Worm (Caenorhabditis elegans) whole organism, L1 larva: ENCODE measurements around the gene pelo-1.

Source experiments
- C04F5.9 ChIP-seq: sonication (generic microtip); optimal IDR thresholded peaks from 2 replicates; lab custom pipeline; 2016; ENCODE audit warnings: missing genetic modification characterization, missing compliant biosample characterization
- C34B4.2 ChIP-seq: sonication (generic microtip); optimal IDR thresholded peaks from 2 replicates; lab custom pipeline; 2017; ENCODE audit warnings: mild to moderate bottlenecking, missing genetic modification characterization, missing compliant biosample characterization
- F16B12.6 ChIP-seq: fragments of 150-350 bp; optimal IDR thresholded peaks from 2 replicates; lab custom pipeline; 2014; ENCODE audit warnings: missing biosample characterization, missing genetic modification characterization
- Y116A8C.19 ChIP-seq: sonication (generic microtip); optimal IDR thresholded peaks from 2 replicates; lab custom pipeline; 2016; ENCODE audit warnings: missing compliant biosample characterization, missing genetic modification characterization, borderline replicate concordance
- aly-2 ChIP-seq: fragments of 150-350 bp; optimal IDR thresholded peaks from 2 replicates; lab custom pipeline; 2014; ENCODE audit warnings: missing biosample characterization, missing genetic modification characterization
- ama-1 ChIP-seq: fragments of 150-350 bp; optimal IDR thresholded peaks from 2 replicates; lab custom pipeline; 2014
- ceh-8 ChIP-seq: fragments of 200-800 bp; sonication (Bioruptor generic); optimal IDR thresholded peaks from 2 replicates; lab custom pipeline; 2018; ENCODE audit warnings: mild to moderate bottlenecking, missing genetic modification characterization, moderate library complexity, missing compliant biosample characterization
- ceh-88 ChIP-seq: fragments of 200-800 bp; sonication (Bioruptor generic); IDR thresholded peaks from 2 replicates; pipeline ENCODE4 v1.3.6; 2022; ENCODE audit warnings: missing genetic modification characterization, missing compliant biosample characterization
- ceh-90 ChIP-seq: sonication (generic microtip); optimal IDR thresholded peaks from 2 replicates; lab custom pipeline; 2016; ENCODE audit warnings: missing genetic modification characterization, missing compliant biosample characterization
- ces-1 ChIP-seq: fragments of 150-350 bp; optimal IDR thresholded peaks from 2 replicates; lab custom pipeline; 2014; ENCODE audit warnings: missing biosample characterization, missing genetic modification reagents, missing genetic modification characterization
- dpl-1 ChIP-seq, 3 experiments: fragments of 150-350 bp in 2 of 3; sonication (generic microtip) in 1 of 3; optimal IDR thresholded peaks; 2 replicates each; lab custom pipeline; 2014 to 2017; ENCODE audit warnings: missing biosample characterization in 3 of 3, missing genetic modification characterization in 3 of 3, missing genetic modification reagents in 3 of 3
- dsc-1 ChIP-seq: sonication (generic microtip); optimal IDR thresholded peaks from 2 replicates; lab custom pipeline; 2016; ENCODE audit warnings: mild to moderate bottlenecking, missing genetic modification characterization, missing compliant biosample characterization
- efl-1 ChIP-seq, 4 experiments: fragments of 150-350 bp; optimal IDR thresholded peaks in 3 of 4; peaks in 1 of 4; 1 replicate in 1 of 4; 2 replicates in 3 of 4; lab custom pipeline; 2014; ENCODE audit warnings: missing biosample characterization in 2 of 4, missing genetic modification characterization in 2 of 4, missing genetic modification reagents in 2 of 4
- elt-3 ChIP-seq, 6 experiments: fragments of 150-350 bp in 1 of 6; sonication (generic microtip); optimal IDR thresholded peaks; 2 replicates each; lab custom pipeline; 2017 to 2018; ENCODE audit warnings: missing biosample characterization in 6 of 6, missing genetic modification characterization in 6 of 6, inconsistent platforms in 1 of 6
- fkh-8 ChIP-seq: sonication (generic microtip); optimal IDR thresholded peaks from 2 replicates; lab custom pipeline; 2016; ENCODE audit warnings: mild to moderate bottlenecking, missing genetic modification characterization, missing compliant biosample characterization
- grh-1 ChIP-seq: fragments of 200-800 bp; sonication (Bioruptor generic); IDR thresholded peaks from 2 replicates; pipeline ENCODE4 v1.3.6; 2022; ENCODE audit warnings: missing genetic modification reagents, missing genetic modification characterization, missing compliant biosample characterization
- hlh-17 ChIP-seq: fragments of 200-800 bp; sonication (Bioruptor generic); optimal IDR thresholded peaks from 2 replicates; lab custom pipeline; 2018; ENCODE audit warnings: missing genetic modification characterization, mild to moderate bottlenecking, missing compliant biosample characterization, moderate library complexity, borderline replicate concordance
- hlh-4 ChIP-seq: sonication (generic microtip); optimal IDR thresholded peaks from 2 replicates; lab custom pipeline; 2016; ENCODE audit warnings: mild to moderate bottlenecking, missing genetic modification characterization, missing compliant biosample characterization
- hpl-2 ChIP-seq: fragments of 150-350 bp; optimal IDR thresholded peaks from 2 replicates; lab custom pipeline; 2014; ENCODE audit warnings: missing biosample characterization, missing genetic modification reagents, missing genetic modification characterization
- irx-1 ChIP-seq: sonication (generic microtip); optimal IDR thresholded peaks from 2 replicates; lab custom pipeline; 2016; ENCODE audit warnings: missing genetic modification characterization, missing compliant biosample characterization
- isw-1 ChIP-seq: fragments of 200-800 bp; sonication (Bioruptor generic); IDR thresholded peaks from 2 replicates; pipeline ENCODE4 v1.3.6; 2022; ENCODE audit warnings: missing genetic modification characterization, missing compliant biosample characterization
- lin-14 ChIP-seq: fragments of 200-800 bp; sonication (Bioruptor generic); optimal IDR thresholded peaks from 2 replicates; lab custom pipeline; 2018; ENCODE audit warnings: mild to moderate bottlenecking, missing genetic modification characterization, moderate library complexity, missing compliant biosample characterization
- lin-15B ChIP-seq: fragments of 150-350 bp; sonication (generic microtip); optimal IDR thresholded peaks from 3 replicates; lab custom pipeline; 2014; ENCODE audit warnings: missing biosample characterization, missing genetic modification characterization
- lir-3 ChIP-seq: sonication (generic microtip); optimal IDR thresholded peaks from 2 replicates; lab custom pipeline; 2016; ENCODE audit warnings: mild to moderate bottlenecking, missing genetic modification characterization, moderate library complexity, missing compliant biosample characterization; ENCODE audit not compliant: poor library complexity
- lsy-2 ChIP-seq, 2 experiments: fragments of 150-350 bp; optimal IDR thresholded peaks; 2 replicates each; lab custom pipeline; 2014; ENCODE audit warnings: missing biosample characterization in 2 of 2, missing genetic modification characterization in 2 of 2
- mdl-1 ChIP-seq, 2 experiments: fragments of 150-350 bp; optimal IDR thresholded peaks; 2 replicates each; lab custom pipeline; 2014 to 2017; ENCODE audit warnings: missing biosample characterization in 2 of 2, missing genetic modification characterization in 2 of 2, inconsistent platforms in 1 of 2
- mef-2 ChIP-seq: fragments of 150-350 bp; optimal IDR thresholded peaks from 2 replicates; lab custom pipeline; 2014; ENCODE audit warnings: missing biosample characterization, missing genetic modification characterization
- mep-1 ChIP-seq: fragments of 150-350 bp; optimal IDR thresholded peaks from 2 replicates; lab custom pipeline; 2014; ENCODE audit warnings: missing biosample characterization, missing genetic modification characterization
- nhr-11 ChIP-seq: fragments of 150-350 bp; optimal IDR thresholded peaks from 2 replicates; lab custom pipeline; 2014; ENCODE audit warnings: missing biosample characterization, missing genetic modification characterization
- nhr-19 ChIP-seq: fragments of 200-800 bp; sonication (Bioruptor generic); conservative IDR thresholded peaks from 2 replicates; pipeline ENCODE4 v1.3.6; 2022; ENCODE audit warnings: missing genetic modification characterization, missing compliant biosample characterization
- nhr-237 ChIP-seq: fragments of 150-350 bp; optimal IDR thresholded peaks from 2 replicates; lab custom pipeline; 2014; ENCODE audit warnings: missing biosample characterization, missing genetic modification characterization
- nhr-28 ChIP-seq: fragments of 150-350 bp; optimal IDR thresholded peaks from 2 replicates; lab custom pipeline; 2014; ENCODE audit warnings: missing biosample characterization, missing genetic modification characterization
- nhr-47 ChIP-seq: sonication (generic microtip); optimal IDR thresholded peaks from 2 replicates; lab custom pipeline; 2016; ENCODE audit warnings: mild to moderate bottlenecking, missing genetic modification characterization, moderate library complexity, missing compliant biosample characterization
- nhr-71 ChIP-seq: sonication (generic microtip); optimal IDR thresholded peaks from 2 replicates; lab custom pipeline; 2016; ENCODE audit warnings: mild to moderate bottlenecking, missing genetic modification characterization, moderate library complexity, missing compliant biosample characterization
- nhr-77 ChIP-seq: fragments of 150-350 bp; optimal IDR thresholded peaks from 2 replicates; lab custom pipeline; 2014; ENCODE audit warnings: missing biosample characterization, missing genetic modification characterization
- nhr-85 ChIP-seq: sonication (generic microtip); peaks from one replicate; lab custom pipeline; 2016; ENCODE audit warnings: missing genetic modification characterization, inconsistent platforms, missing compliant biosample characterization
- nhr-90 ChIP-seq: sonication (generic microtip); optimal IDR thresholded peaks from 2 replicates; lab custom pipeline; 2016; ENCODE audit warnings: mild to moderate bottlenecking, missing genetic modification characterization, missing compliant biosample characterization; ENCODE audit not compliant: poor library complexity
- pag-3 ChIP-seq: sonication (generic microtip); optimal IDR thresholded peaks from 2 replicates; lab custom pipeline; 2017; ENCODE audit warnings: missing genetic modification characterization, mild to moderate bottlenecking, missing compliant biosample characterization, antibody characterized with exemption, borderline replicate concordance; ENCODE audit not compliant: insufficient read depth
- rnt-1 ChIP-seq: sonication (generic microtip); optimal IDR thresholded peaks from 2 replicates; lab custom pipeline; 2016; ENCODE audit warnings: mild to moderate bottlenecking, missing genetic modification characterization, moderate library complexity, missing compliant biosample characterization
- snu-23 ChIP-seq: sonication (generic microtip); optimal IDR thresholded peaks from 2 replicates; lab custom pipeline; 2016; ENCODE audit warnings: missing genetic modification characterization, missing compliant biosample characterization
- sox-4 ChIP-seq: sonication (generic microtip); optimal IDR thresholded peaks from 2 replicates; lab custom pipeline; 2016; ENCODE audit warnings: missing genetic modification characterization, missing compliant biosample characterization
- sptf-1 ChIP-seq: fragments of 150-350 bp; optimal IDR thresholded peaks from 2 replicates; lab custom pipeline; 2014; ENCODE audit warnings: missing biosample characterization, missing genetic modification characterization
- sup-37 ChIP-seq: fragments of 200-800 bp; sonication (Bioruptor generic); optimal IDR thresholded peaks from 2 replicates; lab custom pipeline; 2018; ENCODE audit warnings: mild to moderate bottlenecking, missing genetic modification characterization, missing compliant biosample characterization
- swsn-7 ChIP-seq: sonication (generic microtip); optimal IDR thresholded peaks from 2 replicates; lab custom pipeline; 2016; ENCODE audit warnings: missing genetic modification characterization, missing compliant biosample characterization
- tbx-2 ChIP-seq: sonication (generic microtip); optimal IDR thresholded peaks from 2 replicates; lab custom pipeline; 2016; ENCODE audit warnings: missing genetic modification characterization, missing compliant biosample characterization
- tlp-1 ChIP-seq: fragments of 150-350 bp; optimal IDR thresholded peaks from 2 replicates; lab custom pipeline; 2014; ENCODE audit warnings: missing biosample characterization, missing genetic modification characterization
- unc-30 ChIP-seq: sonication (generic microtip); optimal IDR thresholded peaks from 2 replicates; lab custom pipeline; 2017; ENCODE audit warnings: missing biosample characterization, missing genetic modification characterization
- unc-98 ChIP-seq: fragments of 200-800 bp; sonication (Bioruptor generic); IDR thresholded peaks from 2 replicates; pipeline ENCODE4 v1.3.6; 2022; ENCODE audit warnings: missing genetic modification characterization, missing compliant biosample characterization
- vab-15 ChIP-seq: sonication (generic microtip); optimal IDR thresholded peaks from 2 replicates; lab custom pipeline; 2017; ENCODE audit warnings: missing genotype, mild to moderate bottlenecking, missing genetic modification characterization, missing compliant biosample characterization
- xbp-1 ChIP-seq: sonication (generic microtip); optimal IDR thresholded peaks from 2 replicates; lab custom pipeline; 2016; ENCODE audit warnings: missing genetic modification characterization, missing compliant biosample characterization
- zag-1 ChIP-seq: fragments of 150-350 bp; optimal IDR thresholded peaks from 2 replicates; lab custom pipeline; 2014; ENCODE audit warnings: missing biosample characterization, missing genetic modification characterization
- ztf-11 ChIP-seq, 2 experiments: sonication (generic microtip); optimal IDR thresholded peaks; 2 replicates each; lab custom pipeline; 2016 to 2017; ENCODE audit warnings: missing genetic modification characterization in 2 of 2, missing biosample characterization in 1 of 2, missing compliant biosample characterization in 1 of 2
- ztf-4 ChIP-seq: fragments of 150-350 bp; optimal IDR thresholded peaks from 2 replicates; lab custom pipeline; 2014; ENCODE audit warnings: missing biosample characterization, missing genetic modification characterization

The pelo-1 gene

ce11 chrIII:4237660-4238059 is 33.6 kb upstream of the pelo-1 start (continued):
- no peak for TF ChIP-seq hlh-4 (tag; lab: Kevin White, UChicago)
- no peak for TF ChIP-seq Y116A8C.19
- peak; percentile 79 for TF ChIP-seq sox-4 (tag; lab: Kevin White, UChicago)
- TF ChIP-seq nhr-237 (tag; lab: Kevin White, UChicago), result peak; percentile 93
- peak; percentile 3 for TF ChIP-seq F16B12.6 (tag; lab: Kevin White, UChicago)
- TF ChIP-seq lsy-2 (tag; optimal IDR thresholded peaks at IDR 0.05; lab: Kevin White, UChicago), result peak; percentile 88 to 90
- peak; percentile 64 to 75 (median 68) for TF ChIP-seq dpl-1 (GFP tag; optimal IDR thresholded peaks at IDR 0.05; lab: Kevin White, UChicago)
- TF ChIP-seq aly-2 (tag; lab: Kevin White, UChicago), result no peak
- TF ChIP-seq swsn-7 (tag; lab: Kevin White, UChicago), result peak; percentile 93
- TF ChIP-seq irx-1, result peak; percentile 89
- peak; percentile 15; the same call in 1 of the 2 replicates for TF ChIP-seq unc-98 (GFP tag; lab: Robert Waterston, UW)
- TF ChIP-seq ceh-88, result peak; percentile 65; the same call in 1 of the 2 replicates
- no peak for TF ChIP-seq tlp-1 (tag; lab: Kevin White, UChicago)
- TF ChIP-seq ztf-4 (tag; lab: Kevin White, UChicago), result peak; percentile 94
- TF ChIP-seq fkh-8, result peak; percentile 97
- TF ChIP-seq nhr-19 (GFP tag; lab: Robert Waterston, UW), result peak; percentile 89
- peak; percentile 92 for TF ChIP-seq mep-1 (tag; lab: Kevin White, UChicago)
- TF ChIP-seq dsc-1 (tag; lab: Kevin White, UChicago), result peak; percentile 85
- TF ChIP-seq pag-3, result no peak
- TF ChIP-seq nhr-11 (tag; lab: Kevin White, UChicago), result peak; percentile 98
- TF ChIP-seq elt-3 (tag; optimal IDR thresholded peaks at IDR 0.05; lab: Kevin White, UChicago), result peak in 4 of 6 experiments; percentile 42 to 75 (median 66)
- TF ChIP-seq hpl-2 (GFP tag; lab: Kevin White, UChicago), result peak; percentile 72
- peak; percentile 98 for TF ChIP-seq nhr-71 (tag; lab: Kevin White, UChicago)
- no peak for TF ChIP-seq vab-15
- TF ChIP-seq nhr-47, result peak; percentile 94
- peak; percentile 93 for TF ChIP-seq tbx-2 (tag; lab: Kevin White, UChicago)
- peak; percentile 57 for TF ChIP-seq mef-2 (tag; lab: Kevin White, UChicago)
- TF ChIP-seq lin-14 (GFP tag; lab: Kevin White, UChicago), result peak; percentile 99
- peak; percentile 84 for TF ChIP-seq lir-3 (tag; lab: Kevin White, UChicago)
- TF ChIP-seq nhr-90 (tag; lab: Kevin White, UChicago), result peak; percentile 91
- TF ChIP-seq nhr-85, result peak; percentile 99
- peak; percentile 80 for TF ChIP-seq nhr-28
- TF ChIP-seq efl-1 (optimal IDR thresholded peaks at IDR 0.05; lab: Kevin White, UChicago), result peak; percentile 80 to 84
- TF ChIP-seq efl-1 (GFP tag; optimal IDR thresholded peaks at IDR 0.05 in 1 of 2; lab: Kevin White, UChicago), result peak; percentile 65 to 95
- no peak for TF ChIP-seq unc-30 (tag; lab: Kevin White, UChicago)
- peak; percentile 66 to 97 for TF ChIP-seq mdl-1 (tag; optimal IDR thresholded peaks at IDR 0.05; lab: Kevin White, UChicago)
- no peak for TF ChIP-seq hlh-17 (GFP tag; lab: Kevin White, UChicago)
- TF ChIP-seq snu-23 (GFP tag; lab: Kevin White, UChicago), result peak; percentile 97
- TF ChIP-seq ces-1 (GFP tag; lab: Kevin White, UChicago), result no peak
- no peak for TF ChIP-seq ztf-11 (tag; optimal IDR thresholded peaks at IDR 0.05; lab: Kevin White, UChicago)
- TF ChIP-seq lin-15B (tag; lab: Kevin White, UChicago), result peak; percentile 25
- no peak for TF ChIP-seq zag-1 (tag; lab: Kevin White, UChicago)
- TF ChIP-seq, all 84 proteins: peak for 61

ce11 chrIII:4236178-4236577 is 32.2 kb upstream of the pelo-1 start:
- TF ChIP-seq sup-37 (GFP tag; lab: Kevin White, UChicago), result no peak
- no peak for TF ChIP-seq sptf-1 (tag; lab: Kevin White, UChicago)
- no peak for TF ChIP-seq ama-1 (lab: Kevin White, UChicago)
- no peak for TF ChIP-seq ceh-90 (tag; lab: Kevin White, UChicago)
- no peak for TF ChIP-seq lin-15B (tag; lab: Kevin White, UChicago)
- no peak for TF ChIP-seq xbp-1
- no peak for TF ChIP-seq C04F5.9
- TF ChIP-seq nhr-77 (tag; lab: Kevin White, UChicago), result no peak
- peak in 2 of 6 experiments; percentile 12 to 30 for TF ChIP-seq elt-3 (tag; optimal IDR thresholded peaks at IDR 0.05; lab: Kevin White, UChicago)
- peak; percentile 11 for TF ChIP-seq swsn-7 (tag; lab: Kevin White, UChicago)
- TF ChIP-seq grh-1, result 0 out of 2 replicates have a peak, but pooled peaks have one; percentile 27
- TF ChIP-seq ceh-8 (GFP tag; lab: Kevin White, UChicago), result no peak
- TF ChIP-seq isw-1 (GFP tag; lab: Robert Waterston, UW), result no peak
- no peak for TF ChIP-seq rnt-1 (tag; lab: Kevin White, UChicago)
- no peak for TF ChIP-seq C34B4.2 (tag; lab: Kevin White, UChicago)
- no peak for TF ChIP-seq mdl-1 (tag; optimal IDR thresholded peaks at IDR 0.05; lab: Kevin White, UChicago)
- TF ChIP-seq ceh-88, result no peak
